Worm (Caenorhabditis elegans) whole organism, L4 larva: ENCODE data around the gene srh-185.

Source experiments
- fkh-10 ChIP-seq: fragments of 150-350 bp; optimal IDR thresholded peaks from 2 replicates; lab custom pipeline; 2014; ENCODE audit warnings: missing biosample characterization, missing genetic modification reagents, missing genetic modification characterization
- lin-13 ChIP-seq: fragments of 150-350 bp; optimal IDR thresholded peaks from 2 replicates; lab custom pipeline; 2014; ENCODE audit warnings: missing biosample characterization, missing genetic modification reagents, missing genetic modification characterization
- nhr-48 ChIP-seq: sonication (generic microtip); optimal IDR thresholded peaks from 2 replicates; lab custom pipeline; 2016; ENCODE audit warnings: mild to moderate bottlenecking, missing genetic modification characterization, missing compliant biosample characterization
- unc-62 ChIP-seq, 3 experiments: fragments of 150-350 bp in 1 of 3; sonication (generic microtip); optimal IDR thresholded peaks in 2 of 3; peaks in 1 of 3; 1 replicate in 1 of 3; 2 replicates in 2 of 3; lab custom pipeline; 2014 to 2017; ENCODE audit warnings: missing biosample characterization in 3 of 3, missing genetic modification characterization in 3 of 3, missing genetic modification reagents in 3 of 3, missing genotype in 1 of 3

ce11 chrV:3105810-3106209, 39.8 kb downstream of the srh-185 start, which contains the start of gene str-69:
- TF ChIP-seq fkh-10 (GFP tag; lab: Kevin White, UChicago) (no peak), unc-62 (GFP tag; optimal IDR thresholded peaks at IDR 0.05 in 1 of 2; lab: Kevin White, UChicago) (no peak), unc-62 (tag; optimal IDR thresholded peaks at IDR 0.05; lab: Kevin White, UChicago) (no peak), lin-13 (GFP tag; lab: Kevin White, UChicago) (no peak), nhr-48 (tag; lab: Kevin White, UChicago) (no peak)
